Worm (Caenorhabditis elegans) whole organism, early embryonic: ENCODE data around the gene sro-1.

Experiments
- B0310.2 ChIP-seq: sonication (generic microtip); optimal IDR thresholded peaks from 2 replicates; lab custom pipeline; 2016; ENCODE audit warnings: mild to moderate bottlenecking, missing genetic modification characterization, missing compliant biosample characterization
- F13C5.2 ChIP-seq: sonication (generic microtip); optimal IDR thresholded peaks from 2 replicates; lab custom pipeline; 2017; ENCODE audit warnings: mild to moderate bottlenecking, missing genetic modification characterization, inconsistent platforms, missing compliant biosample characterization
- aly-1 ChIP-seq: sonication (generic microtip); optimal IDR thresholded peaks from 2 replicates; lab custom pipeline; 2016; ENCODE audit warnings: missing genetic modification characterization, missing compliant biosample characterization
- ama-1 ChIP-seq: fragments of 150-350 bp; optimal IDR thresholded peaks from 2 replicates; lab custom pipeline; 2014
- ceh-13 ChIP-seq: fragments of 200-800 bp; sonication (Bioruptor generic); optimal IDR thresholded peaks from 2 replicates; lab custom pipeline; 2018; ENCODE audit warnings: mild to moderate bottlenecking, missing genetic modification characterization, missing compliant biosample characterization
- ceh-36 ChIP-seq: sonication (generic microtip); optimal IDR thresholded peaks from 2 replicates; lab custom pipeline; 2016; ENCODE audit warnings: missing genetic modification characterization, inconsistent platforms, missing compliant biosample characterization
- ets-7 ChIP-seq: sonication (generic microtip); optimal IDR thresholded peaks from 2 replicates; lab custom pipeline; 2016; ENCODE audit warnings: missing genotype, missing genetic modification characterization, missing compliant biosample characterization
- flt-1 ChIP-seq: fragments of 200-800 bp; sonication (Bioruptor generic); IDR thresholded peaks from 2 replicates; pipeline ENCODE4 v1.3.6; 2022; ENCODE audit warnings: missing genetic modification characterization, missing compliant biosample characterization
- hmbx-1 ChIP-seq: sonication (generic microtip); optimal IDR thresholded peaks from 2 replicates; lab custom pipeline; 2016; ENCODE audit warnings: mild to moderate bottlenecking, missing genetic modification characterization, missing compliant biosample characterization
- hmg-4 ChIP-seq: fragments of 200-800 bp; sonication (Bioruptor generic); optimal IDR thresholded peaks from 2 replicates; lab custom pipeline; 2018; ENCODE audit warnings: mild to moderate bottlenecking, missing genetic modification characterization, missing compliant biosample characterization
- hnd-1 ChIP-seq: sonication (generic microtip); optimal IDR thresholded peaks from 2 replicates; lab custom pipeline; 2016; ENCODE audit warnings: missing genetic modification characterization, missing compliant biosample characterization
- pes-1 ChIP-seq: fragments of 200-800 bp; sonication (Bioruptor generic); IDR thresholded peaks from 2 replicates; pipeline ENCODE4 v1.3.6; 2022; ENCODE audit warnings: missing genetic modification reagents, missing genetic modification characterization, missing compliant biosample characterization
- scrt-1 ChIP-seq: fragments of 200-800 bp; sonication (Bioruptor generic); IDR thresholded peaks from 2 replicates; pipeline ENCODE4 v1.3.6; 2022; ENCODE audit warnings: missing genetic modification characterization, missing compliant biosample characterization
- sea-1 ChIP-seq: fragments of 200-800 bp; sonication (Bioruptor generic); conservative IDR thresholded peaks from 2 replicates; pipeline ENCODE4 v1.3.6; 2022; ENCODE audit warnings: missing genetic modification characterization, missing compliant biosample characterization
- tbx-11 ChIP-seq: fragments of 200-800 bp; sonication (Bioruptor generic); IDR thresholded peaks from 2 replicates; pipeline ENCODE4 v1.3.6; 2022; ENCODE audit warnings: missing genetic modification characterization, missing compliant biosample characterization
- tbx-37 ChIP-seq: fragments of 200-800 bp; sonication (Bioruptor generic); conservative IDR thresholded peaks from 2 replicates; pipeline ENCODE4 v1.3.6; 2022; ENCODE audit warnings: missing genetic modification reagents, missing genetic modification characterization, missing compliant biosample characterization
- tra-4 ChIP-seq: sonication (generic microtip); optimal IDR thresholded peaks from 2 replicates; lab custom pipeline; 2017; ENCODE audit warnings: missing genetic modification characterization, missing compliant biosample characterization

Gene sro-1

DNA sequence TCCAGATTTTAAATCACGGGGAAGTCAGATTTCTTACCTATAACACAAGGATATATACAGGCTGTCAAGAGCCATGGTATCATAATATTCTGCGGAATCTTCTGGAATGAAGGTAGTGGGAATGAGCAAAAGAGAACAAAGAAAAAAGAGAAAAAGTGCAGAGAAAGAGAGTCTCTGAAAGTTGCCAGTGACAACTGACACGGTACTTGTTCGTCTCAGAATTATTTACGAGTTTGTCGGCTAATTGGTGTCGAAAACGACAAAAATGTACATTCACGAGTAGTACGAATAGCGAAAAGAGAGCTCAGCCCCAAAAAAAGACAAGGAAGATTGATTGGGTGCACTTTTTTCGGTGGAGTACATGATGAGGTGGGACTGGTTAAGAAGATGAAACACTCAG lies 17.6 kb upstream of the sro-1 start, which contains the start of gene cah-2:
cah-2 (minus strand) TSS at position 101 of the 400 bp plus-strand sequence.
- no peak for TF ChIP-seq tbx-11 (GFP tag; lab: Robert Waterston, UW)

DNA sequence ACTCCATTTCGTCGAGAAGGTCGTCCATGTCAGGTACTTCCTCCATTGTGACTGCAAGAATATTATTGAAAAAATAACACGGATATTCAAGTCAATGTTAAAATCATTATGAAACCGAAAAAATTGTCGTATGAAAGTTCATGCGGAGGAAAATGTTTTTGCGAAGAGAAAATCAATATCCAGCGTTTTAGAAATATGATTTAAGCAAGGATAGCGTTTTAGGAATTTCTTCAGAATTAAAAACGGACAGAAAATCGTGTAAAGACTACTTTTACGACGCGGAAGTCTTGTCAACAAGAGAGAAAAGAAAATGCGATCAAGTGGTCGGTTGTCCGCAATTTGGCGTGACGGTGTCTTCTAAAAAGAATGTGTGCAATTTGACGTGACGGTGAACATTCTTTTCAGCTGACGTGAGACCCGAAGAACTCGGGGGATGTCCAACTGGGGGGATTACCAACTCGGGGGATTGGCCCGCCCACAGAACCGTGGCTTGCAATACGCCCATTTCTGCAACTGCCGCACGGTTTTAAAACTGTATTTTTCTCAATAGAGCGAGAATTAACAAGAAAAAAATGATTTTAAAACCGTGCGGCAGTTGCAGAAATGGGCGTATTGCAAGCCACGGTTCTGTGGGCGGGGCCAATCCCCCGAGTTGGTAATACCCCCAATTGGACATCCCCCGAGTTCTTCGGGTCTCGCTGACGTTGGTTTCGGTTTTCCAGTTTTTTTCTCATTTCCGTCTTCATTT lies 13.2 kb upstream of the sro-1 start, which contains the start of the genes aka-1 and ubc-6:
aka-1 (minus strand) TSS at position 51 of the 748 bp plus-strand sequence.
ubc-6 (plus strand) TSS at position 701 of the 748 bp plus-strand sequence.
- no peak for TF ChIP-seq ama-1
- peak; percentile 17 for TF ChIP-seq ceh-36 (tag; lab: Kevin White, UChicago)
- TF ChIP-seq ets-7 (tag; lab: Kevin White, UChicago): peak; percentile 34
- peak; percentile 62; the same call in 1 of the 2 replicates for TF ChIP-seq pes-1 (GFP tag; lab: Robert Waterston, UW)
- peak; percentile 44; the same call in 1 of the 2 replicates for TF ChIP-seq tbx-37 (GFP tag; lab: Robert Waterston, UW)
- TF ChIP-seq hmbx-1 (tag; lab: Kevin White, UChicago): no peak
- TF ChIP-seq sea-1 (GFP tag; lab: Robert Waterston, UW): peak; percentile 81
- TF ChIP-seq flt-1: no peak
- peak; percentile 29; the same call in 1 of the 2 replicates for TF ChIP-seq scrt-1 (GFP tag; lab: Robert Waterston, UW)
- no peak for TF ChIP-seq aly-1 (tag; lab: Kevin White, UChicago)
- no peak for TF ChIP-seq tra-4 (tag; lab: Kevin White, UChicago)
- TF ChIP-seq hnd-1 (tag; lab: Kevin White, UChicago): no peak
- no peak for TF ChIP-seq hmg-4 (GFP tag; lab: Kevin White, UChicago)
- TF ChIP-seq F13C5.2 (tag; lab: Kevin White, UChicago): peak; percentile 25

DNA sequence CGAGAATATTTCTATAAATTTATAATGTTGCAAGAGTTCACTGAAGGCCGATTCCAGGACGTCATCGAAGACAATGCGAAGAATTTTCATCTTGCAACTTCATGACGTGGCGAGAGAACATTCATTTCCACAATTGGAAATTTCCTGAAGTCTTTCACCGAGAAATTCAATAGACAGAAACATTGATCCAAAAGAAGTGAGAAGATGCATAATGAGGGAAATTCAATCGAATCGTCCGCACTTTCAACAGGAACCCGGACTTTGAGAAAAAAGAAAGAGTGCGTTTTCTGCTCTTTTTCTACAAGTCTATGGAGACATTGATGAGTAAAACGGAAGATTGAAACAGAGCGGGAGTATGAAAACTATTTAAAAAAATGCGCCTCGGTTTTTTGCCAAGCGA lies 3.9 kb upstream of the sro-1 start:
- TF ChIP-seq ets-7 (tag; lab: Kevin White, UChicago): no peak
- TF ChIP-seq B0310.2: no peak
- no peak for TF ChIP-seq hnd-1 (tag; lab: Kevin White, UChicago)

DNA sequence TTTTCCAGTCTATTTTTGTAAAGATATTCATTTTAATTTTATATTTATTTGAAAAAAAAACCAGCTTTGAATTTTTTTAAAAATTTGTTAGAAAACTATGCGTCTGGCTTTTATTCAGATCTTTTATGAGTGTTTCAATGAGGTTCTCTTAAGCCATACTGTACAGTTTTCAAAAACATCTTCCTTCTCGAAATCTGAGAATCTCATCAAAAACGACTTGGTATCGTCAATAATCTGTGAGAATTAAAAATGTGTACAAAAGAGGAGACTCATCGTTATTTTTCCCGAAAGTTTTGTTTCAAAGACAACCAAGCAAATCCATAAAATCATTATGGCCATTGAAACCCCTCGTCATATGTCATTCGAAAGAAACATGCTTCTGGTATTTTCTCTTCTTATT lies 6.2 kb downstream of the sro-1 start, which contains the start of gene D1022.2:
D1022.2 (plus strand) TSS at position 301 of the 400 bp plus-strand sequence.
- TF ChIP-seq hnd-1 (tag; lab: Kevin White, UChicago) (no peak), ets-7 (tag; lab: Kevin White, UChicago) (no peak), ceh-36 (tag; lab: Kevin White, UChicago) (no peak), aly-1 (tag; lab: Kevin White, UChicago) (no peak), scrt-1 (GFP tag; lab: Robert Waterston, UW) (no peak)

DNA sequence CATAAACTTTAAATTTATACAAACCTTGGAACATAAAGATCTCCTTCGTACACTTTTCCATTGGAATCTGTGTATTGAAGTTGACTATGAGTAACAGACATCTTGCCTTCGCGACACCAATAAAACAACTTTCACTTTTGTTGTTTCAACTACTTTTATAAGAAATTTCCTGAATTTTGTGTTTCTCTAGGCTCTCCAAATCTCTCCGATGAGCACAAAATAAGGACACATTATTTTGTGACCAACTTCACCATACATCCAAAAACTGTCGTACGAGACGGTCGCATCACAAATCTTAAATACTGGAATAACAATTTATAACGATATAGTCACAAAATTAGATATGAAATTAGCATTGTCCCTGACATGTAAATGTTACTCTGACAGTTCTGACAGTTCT lies 6.7 kb downstream of the sro-1 start, which contains the start of gene D1022.5:
D1022.5 (minus strand) TSS at position 101 of the 400 bp plus-strand sequence.
- TF ChIP-seq B0310.2: no peak
- no peak for TF ChIP-seq sea-1 (GFP tag; lab: Robert Waterston, UW)
- no peak for TF ChIP-seq tra-4 (tag; lab: Kevin White, UChicago)
- TF ChIP-seq ama-1: no peak
- TF ChIP-seq F13C5.2 (tag; lab: Kevin White, UChicago): no peak
- no peak for TF ChIP-seq pes-1 (GFP tag; lab: Robert Waterston, UW)
- no peak for TF ChIP-seq hmbx-1 (tag; lab: Kevin White, UChicago)
- TF ChIP-seq flt-1: no peak
- TF ChIP-seq tbx-37 (GFP tag; lab: Robert Waterston, UW): no peak
- no peak for TF ChIP-seq tbx-11 (GFP tag; lab: Robert Waterston, UW)
- TF ChIP-seq aly-1 (tag; lab: Kevin White, UChicago): no peak
- TF ChIP-seq ceh-36 (tag; lab: Kevin White, UChicago): no peak
- TF ChIP-seq hnd-1 (tag; lab: Kevin White, UChicago): no peak
- no peak for TF ChIP-seq ceh-13
- TF ChIP-seq ets-7 (tag; lab: Kevin White, UChicago): no peak
- TF ChIP-seq hmg-4 (GFP tag; lab: Kevin White, UChicago): no peak
- no peak for TF ChIP-seq scrt-1 (GFP tag; lab: Robert Waterston, UW)

DNA sequence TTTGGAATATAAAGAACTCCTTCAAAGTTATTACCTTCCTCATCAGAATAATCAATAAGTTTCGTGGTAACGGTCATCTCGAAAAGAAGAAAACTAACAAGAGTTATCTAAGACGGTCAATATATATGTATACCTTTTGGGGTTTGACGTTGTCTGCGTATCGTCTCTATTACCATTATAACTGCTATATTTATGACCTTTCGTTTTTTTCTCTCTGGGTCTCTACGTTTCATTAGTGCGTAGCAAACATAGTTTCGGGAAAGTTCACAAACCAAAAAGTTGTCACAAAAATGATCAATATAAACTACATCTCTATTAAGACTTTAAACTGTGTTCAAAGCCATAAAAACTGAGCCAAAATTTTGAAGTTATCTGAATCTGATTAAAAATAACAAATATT lies 8.2 kb downstream of the sro-1 start, which contains the start of gene D1022.4:
D1022.4 (minus strand) TSS at position 83 of the 400 bp plus-strand sequence.
- TF ChIP-seq scrt-1 (GFP tag; lab: Robert Waterston, UW) (no peak), hnd-1 (tag; lab: Kevin White, UChicago) (no peak), ceh-13 (no peak), tbx-11 (GFP tag; lab: Robert Waterston, UW) (no peak), aly-1 (tag; lab: Kevin White, UChicago) (no peak), ama-1 (no peak), sea-1 (GFP tag; lab: Robert Waterston, UW) (no peak), flt-1 (no peak), ets-7 (tag; lab: Kevin White, UChicago) (no peak), hmbx-1 (tag; lab: Kevin White, UChicago) (no peak), tra-4 (tag; lab: Kevin White, UChicago) (no peak), F13C5.2 (tag; lab: Kevin White, UChicago) (no peak), pes-1 (GFP tag; lab: Robert Waterston, UW) (no peak), hmg-4 (GFP tag; lab: Kevin White, UChicago) (no peak), tbx-37 (GFP tag; lab: Robert Waterston, UW) (no peak)

DNA sequence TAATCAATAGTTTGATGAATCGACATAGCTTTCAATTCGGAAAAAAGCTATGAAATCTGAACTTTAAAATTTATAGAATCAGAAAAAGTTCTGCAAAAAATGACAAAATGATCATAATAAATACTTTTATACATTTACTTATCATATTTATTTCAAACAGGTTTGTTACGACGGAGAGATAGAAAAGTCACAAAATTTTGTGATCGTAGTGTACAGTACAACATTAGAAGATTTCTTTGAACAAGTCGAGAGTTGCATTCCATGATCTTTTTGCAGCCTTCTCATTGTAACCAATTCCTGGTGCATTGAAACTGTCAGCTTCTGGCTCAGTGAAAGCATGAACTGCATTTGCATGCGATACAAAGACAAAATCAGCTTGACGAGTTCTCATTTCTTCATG lies 9.2 kb downstream of the sro-1 start, which contains the start of gene D1022.3:
D1022.3 (minus strand) TSS at position 101 of the 400 bp plus-strand sequence.
- TF ChIP-seq pes-1 (GFP tag; lab: Robert Waterston, UW) (no peak), B0310.2 (no peak), tbx-37 (GFP tag; lab: Robert Waterston, UW) (no peak), tra-4 (tag; lab: Kevin White, UChicago) (no peak), ama-1 (no peak), F13C5.2 (tag; lab: Kevin White, UChicago) (no peak)
